Worm (Caenorhabditis elegans) whole organism, L2 larva: Measurements from ENCODE around the gene C53C11.5.

Experiments used
- Y55F3AM.14 ChIP-seq: fragments of 200-800 bp; sonication (Bioruptor generic); optimal IDR thresholded peaks from 2 replicates; lab custom pipeline; 2018; ENCODE audit warnings: mild to moderate bottlenecking, missing genetic modification characterization, missing compliant biosample characterization
- lin-39 ChIP-seq: fragments of 150-350 bp; optimal IDR thresholded peaks from 2 replicates; lab custom pipeline; 2014; ENCODE audit warnings: missing biosample characterization, missing genetic modification reagents, missing genetic modification characterization
- mdl-1 ChIP-seq, 2 experiments: fragments of 150-350 bp in 1 of 2; sonication (generic microtip) in 1 of 2; optimal IDR thresholded peaks; 2 replicates each; lab custom pipeline; 2017; ENCODE audit warnings: missing biosample characterization in 2 of 2, missing genetic modification characterization in 2 of 2
- peb-1 ChIP-seq: fragments of 150-350 bp; optimal IDR thresholded peaks from 2 replicates; lab custom pipeline; 2014; ENCODE audit warnings: missing biosample characterization, missing genetic modification characterization
- zag-1 ChIP-seq: fragments of 150-350 bp; optimal IDR thresholded peaks from 2 replicates; lab custom pipeline; 2014; ENCODE audit warnings: missing biosample characterization, missing genetic modification characterization

The C53C11.5 gene

ce11 chrX:17386130-17386529 lies 52.3 kb downstream of the C53C11.5 start:
- no peak for TF ChIP-seq lin-39
- TF ChIP-seq peb-1 = no peak
- no peak for TF ChIP-seq zag-1
- no peak for TF ChIP-seq mdl-1 (tag; optimal IDR thresholded peaks at IDR 0.05; lab: Kevin White, UChicago)
- TF ChIP-seq Y55F3AM.14 (GFP tag; lab: Kevin White, UChicago) = no peak
